Fruit fly (Drosophila melanogaster): ENCODE data around the gene Usp7.

Usp7 gene

dm6 chrX:12013098-12013493 lies 15.7 kb downstream of the Usp7 start:
- no peak for TF ChIP-seq ey (GFP tag; optimal IDR thresholded peaks at IDR 0.05)
- peak; percentile 11 for TF ChIP-seq Myc (optimal IDR thresholded peaks at IDR 0.05)
- TF ChIP-seq h (GFP tag; optimal IDR thresholded peaks at IDR 0.05): no peak
- TF ChIP-seq dsf (GFP tag; optimal IDR thresholded peaks at IDR 0.05; ENCODE audit: borderline replicate concordance): no peak
- no peak for TF ChIP-seq usp (GFP tag; optimal IDR thresholded peaks at IDR 0.05)

- TF ChIP-seq Sp1 (GFP tag; optimal IDR thresholded peaks at IDR 0.05) (no peak), Hr83 (GFP tag; optimal IDR thresholded peaks at IDR 0.05; ENCODE audit: poor library complexity, severe bottlenecking) (no peak), Dfd (GFP tag; optimal IDR thresholded peaks at IDR 0.05) (no peak), Myc (optimal IDR thresholded peaks at IDR 0.05) (peak; percentile 69), fru (GFP tag; optimal IDR thresholded peaks at IDR 0.05) (peak; percentile 20), ey (GFP tag; optimal IDR thresholded peaks at IDR 0.05) (no peak), Vsx2 (GFP tag; optimal IDR thresholded peaks at IDR 0.05; ENCODE audit: partially characterized antibody) (no peak), Rel (GFP tag; optimal IDR thresholded peaks at IDR 0.05) (no peak), Rel (tag; optimal IDR thresholded peaks at IDR 0.05) (no peak), tai (GFP tag; optimal IDR thresholded peaks at IDR 0.05) (no peak), OdsH (GFP tag; optimal IDR thresholded peaks at IDR 0.05) (no peak), CG9705 (GFP tag; optimal IDR thresholded peaks at IDR 0.05) (no peak), GATAd (GFP tag; optimal IDR thresholded peaks at IDR 0.05) (no peak), sage (GFP tag; optimal IDR thresholded peaks at IDR 0.05) (no peak)
Measured at dm6 chrX:12012149-12013097, 16.4 kb downstream of the Usp7 start, which contains the start of the genes CG1492 and regucalcin. Gene CG1492 (minus strand): TSS chrX:12012211. Gene regucalcin (plus strand): TSS chrX:12012377.

- peak; percentile 17 to 57 for TF ChIP-seq dl (GFP tag; optimal IDR thresholded peaks at IDR 0.05; ENCODE audit: insufficient read depth in 1 of 2, partially characterized antibody in 2 of 2)
- TF ChIP-seq Hr78 (GFP tag; optimal IDR thresholded peaks at IDR 0.05): no peak
- TF ChIP-seq Dif (GFP tag; optimal IDR thresholded peaks at IDR 0.05; ENCODE audit: partially characterized antibody): peak; percentile 63
- no peak for TF ChIP-seq CG32264 (GFP tag; optimal IDR thresholded peaks at IDR 0.05)
Measured at dm6 chrX:12007593-12007992, 21.2 kb downstream of the Usp7 start.

dm6 chrX:12006678-12007441 lies 22.0 kb downstream of the Usp7 start, which contains the start of gene CG1806:
Gene CG1806 (plus strand): TSS chrX:12007176.
- no peak for TF ChIP-seq rgr (GFP tag; optimal IDR thresholded peaks at IDR 0.05)
- TF ChIP-seq Hr83 (GFP tag; optimal IDR thresholded peaks at IDR 0.05; ENCODE audit: poor library complexity, severe bottlenecking): peak; percentile 27
- TF ChIP-seq h (GFP tag; optimal IDR thresholded peaks at IDR 0.05): peak; percentile 20
- no peak for TF ChIP-seq Mio (GFP tag; optimal IDR thresholded peaks at IDR 0.05)
- TF ChIP-seq lola (GFP tag; optimal IDR thresholded peaks at IDR 0.05): no peak
- no peak for TF ChIP-seq foxo (GFP tag; optimal IDR thresholded peaks at IDR 0.05)
- TF ChIP-seq Jra (GFP tag; optimal IDR thresholded peaks at IDR 0.05): peak; percentile 9
- peak; percentile 58 for TF ChIP-seq Rel (GFP tag; optimal IDR thresholded peaks at IDR 0.05)
- no peak for TF ChIP-seq Rel (tag; optimal IDR thresholded peaks at IDR 0.05)
- TF ChIP-seq woc (GFP tag; optimal IDR thresholded peaks at IDR 0.05): no peak
- no peak for TF ChIP-seq Dfd (GFP tag; optimal IDR thresholded peaks at IDR 0.05)
- TF ChIP-seq jim (GFP tag; optimal IDR thresholded peaks at IDR 0.05): peak; percentile 60
- no peak for TF ChIP-seq dmrt93B (GFP tag; optimal IDR thresholded peaks at IDR 0.05)
- no peak for TF ChIP-seq CG9705 (GFP tag; optimal IDR thresholded peaks at IDR 0.05)
- no peak for TF ChIP-seq GATAd (GFP tag; optimal IDR thresholded peaks at IDR 0.05)
- no peak for TF ChIP-seq Hr78 (GFP tag; optimal IDR thresholded peaks at IDR 0.05)
- peak; percentile 98 for TF ChIP-seq Dif (GFP tag; optimal IDR thresholded peaks at IDR 0.05; ENCODE audit: partially characterized antibody)
- TF ChIP-seq sage (GFP tag; optimal IDR thresholded peaks at IDR 0.05): peak; percentile 62
- TF ChIP-seq HLH106 (tag; optimal IDR thresholded peaks at IDR 0.05): no peak
- TF ChIP-seq Hnf4 (GFP tag; optimal IDR thresholded peaks at IDR 0.05): peak; percentile 34
- no peak for TF ChIP-seq psq (GFP tag; optimal IDR thresholded peaks at IDR 0.05)
- no peak for TF ChIP-seq ey (GFP tag; optimal IDR thresholded peaks at IDR 0.05)
- TF ChIP-seq brk (GFP tag; optimal IDR thresholded peaks at IDR 0.05): peak; percentile 27
- TF ChIP-seq CG32264 (GFP tag; optimal IDR thresholded peaks at IDR 0.05): no peak
- TF ChIP-seq Abd-B (GFP tag; optimal IDR thresholded peaks at IDR 0.05): no peak
- peak; percentile 95 for TF ChIP-seq Vsx2 (GFP tag; optimal IDR thresholded peaks at IDR 0.05; ENCODE audit: partially characterized antibody)
- peak; percentile 25 for TF ChIP-seq fru (GFP tag; optimal IDR thresholded peaks at IDR 0.05)
- TF ChIP-seq tai (GFP tag; optimal IDR thresholded peaks at IDR 0.05): no peak
- peak; percentile 23 for TF ChIP-seq Sp1 (GFP tag; optimal IDR thresholded peaks at IDR 0.05)
- TF ChIP-seq N (GFP tag; optimal IDR thresholded peaks at IDR 0.05): no peak
- no peak for TF ChIP-seq Myc (optimal IDR thresholded peaks at IDR 0.05)
- no peak for TF ChIP-seq CrebA (GFP tag; optimal IDR thresholded peaks at IDR 0.05; ENCODE audit: borderline replicate concordance)
- no peak for TF ChIP-seq br (GFP tag; optimal IDR thresholded peaks at IDR 0.05)
- TF ChIP-seq usp (GFP tag; optimal IDR thresholded peaks at IDR 0.05): no peak
- TF ChIP-seq dl (GFP tag; optimal IDR thresholded peaks at IDR 0.05; ENCODE audit: insufficient read depth in 1 of 2, partially characterized antibody in 2 of 2): peak; percentile 97 to 98
